Worm (Caenorhabditis elegans): ENCODE measurements around the gene lgc-56.

DNA sequence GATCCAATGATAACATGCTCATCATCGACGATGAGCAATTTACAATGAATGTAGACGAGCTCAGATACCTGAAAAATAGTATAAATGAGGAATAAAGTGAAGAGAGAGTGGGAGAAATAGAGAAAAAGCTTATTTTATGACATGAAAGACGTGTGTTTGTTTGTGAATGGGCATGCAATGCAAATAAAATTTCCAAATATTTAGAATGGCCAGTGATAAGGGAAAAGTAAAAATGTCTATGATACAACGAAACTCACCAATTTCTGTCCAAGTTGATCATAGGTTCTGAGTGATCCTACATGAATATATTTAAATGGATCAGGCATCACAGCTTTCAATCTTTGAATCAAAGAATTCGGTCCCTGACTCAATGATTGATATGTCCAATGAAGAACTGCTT lies 44.0 kb upstream of the lgc-56 start:
- TF ChIP-seq hif-1 (tag; optimal IDR thresholded peaks at IDR 0.05) (no peak), hlh-30 (tag; optimal IDR thresholded peaks at IDR 0.05; ENCODE audit: insufficient read depth) (no peak), madf-9 (GFP tag; conservative IDR thresholded peaks at IDR 0.05) (no peak), lin-15B (tag; optimal IDR thresholded peaks at IDR 0.05) (no peak), fkh-10 (GFP tag; optimal IDR thresholded peaks at IDR 0.05) (no peak)
